Worm (Caenorhabditis elegans): Measurements from ENCODE around the gene R105.5.
A peak's percentile ranks its signal among the peaks of the same experiment; 100 is the strongest.

Gene R105.5

ce11 chrIV:4637840-4638239 lies 1.7 kb downstream of the R105.5 start, which contains the start of gene F19C7.8:
F19C7.8 (minus strand) TSS chrIV:4638095.
- peak; percentile 24 for TF ChIP-seq lin-14 (GFP tag; optimal IDR thresholded peaks at IDR 0.05)
- TF ChIP-seq rnt-1 (tag; optimal IDR thresholded peaks at IDR 0.05), result peak; percentile 38
- no peak for TF ChIP-seq fos-1 (tag; optimal IDR thresholded peaks at IDR 0.05)

- no peak for TF ChIP-seq ceh-8 (GFP tag; optimal IDR thresholded peaks at IDR 0.05)
- TF ChIP-seq fkh-4 (tag; optimal IDR thresholded peaks at IDR 0.05; ENCODE audit: borderline replicate concordance), result no peak
- TF ChIP-seq dpl-1 (GFP tag; optimal IDR thresholded peaks at IDR 0.05), result no peak
- no peak for TF ChIP-seq egl-27 (tag; optimal IDR thresholded peaks at IDR 0.05)
- TF ChIP-seq sup-37 (GFP tag; optimal IDR thresholded peaks at IDR 0.05), result no peak
- TF ChIP-seq Y116A8C.19 (tag; optimal IDR thresholded peaks at IDR 0.05; ENCODE audit: borderline replicate concordance), result no peak
- TF ChIP-seq unc-86 (tag; optimal IDR thresholded peaks at IDR 0.05), result no peak
- no peak for TF ChIP-seq C16A3.4 (tag; optimal IDR thresholded peaks at IDR 0.05)
- TF ChIP-seq nhr-20 (tag; optimal IDR thresholded peaks at IDR 0.05), result no peak
- no peak for TF ChIP-seq tlp-1 (tag; optimal IDR thresholded peaks at IDR 0.05)
- TF ChIP-seq efl-3 (GFP tag; optimal IDR thresholded peaks at IDR 0.05), result no peak
- no peak for TF ChIP-seq nhr-71 (tag; optimal IDR thresholded peaks at IDR 0.05)
- TF ChIP-seq ztf-11 (tag; optimal IDR thresholded peaks at IDR 0.05), result no peak
These were observed 3.3 kb downstream of the R105.5 start for ce11 chrIV:4639352-4639751.

- peak in 1 of 6 experiments; percentile 43 for TF ChIP-seq elt-3 (tag; optimal IDR thresholded peaks at IDR 0.05)
- TF ChIP-seq unc-130 (tag; optimal IDR thresholded peaks at IDR 0.05), result no peak
- peak; percentile 63 for TF ChIP-seq blmp-1 (tag; optimal IDR thresholded peaks at IDR 0.05)
These were observed 4.8 kb downstream of the R105.5 start for ce11 chrIV:4640941-4641340.

- TF ChIP-seq sox-4 (tag; optimal IDR thresholded peaks at IDR 0.05) (no peak), dsc-1 (tag; optimal IDR thresholded peaks at IDR 0.05) (peak; percentile 59), blmp-1 (tag; optimal IDR thresholded peaks at IDR 0.05) (peak; percentile 42), rnt-1 (tag; optimal IDR thresholded peaks at IDR 0.05) (peak; percentile 22)
These were observed 7.5 kb downstream of the R105.5 start for ce11 chrIV:4643577-4643976.

- TF ChIP-seq unc-86 (tag; optimal IDR thresholded peaks at IDR 0.05), result no peak
- TF ChIP-seq dsc-1 (tag; optimal IDR thresholded peaks at IDR 0.05), result peak; percentile 88
- TF ChIP-seq unc-130 (tag; optimal IDR thresholded peaks at IDR 0.05), result peak; percentile 15
- TF ChIP-seq mab-9 (GFP tag; IDR thresholded peaks at IDR 0.05), result no peak
- no peak for TF ChIP-seq blmp-1 (tag; optimal IDR thresholded peaks at IDR 0.05)
- no peak for TF ChIP-seq nhr-12 (tag; optimal IDR thresholded peaks at IDR 0.05)
- no peak for TF ChIP-seq efl-1 (optimal IDR thresholded peaks at IDR 0.05)
- TF ChIP-seq efl-1 (GFP tag; optimal IDR thresholded peaks at IDR 0.05 in 1 of 2), result peak in 1 of 2 experiments; percentile 51
- TF ChIP-seq grh-1 (GFP tag; IDR thresholded peaks at IDR 0.05), result no peak
- TF ChIP-seq elt-2 (tag; optimal IDR thresholded peaks at IDR 0.05), result no peak
- no peak for TF ChIP-seq tbx-2 (tag; optimal IDR thresholded peaks at IDR 0.05)
- TF ChIP-seq rnt-1 (tag; optimal IDR thresholded peaks at IDR 0.05), result peak; percentile 34
- peak; percentile 35 for TF ChIP-seq lin-14 (GFP tag; optimal IDR thresholded peaks at IDR 0.05)
- no peak for TF ChIP-seq ztf-11 (tag; optimal IDR thresholded peaks at IDR 0.05)
- peak; percentile 45 for TF ChIP-seq pag-3 (tag; optimal IDR thresholded peaks at IDR 0.05; ENCODE audit: borderline replicate concordance, insufficient read depth)
- TF ChIP-seq ceh-63 (GFP tag; optimal IDR thresholded peaks at IDR 0.05), result no peak
- TF ChIP-seq C16A3.4 (tag; optimal IDR thresholded peaks at IDR 0.05), result no peak
- TF ChIP-seq nhr-20 (tag; optimal IDR thresholded peaks at IDR 0.05), result no peak
- TF ChIP-seq ceh-90 (tag; optimal IDR thresholded peaks at IDR 0.05), result no peak
These were observed 9.1 kb downstream of the R105.5 start for ce11 chrIV:4645243-4645642.

ce11 chrIV:4647385-4647784 lies 11.3 kb downstream of the R105.5 start, which contains the start of gene F29B9.8:
F29B9.8 (plus strand) TSS chrIV:4647685.
- no peak for TF ChIP-seq tlp-1 (tag; optimal IDR thresholded peaks at IDR 0.05)
- no peak for TF ChIP-seq efl-1 (optimal IDR thresholded peaks at IDR 0.05)
- peak in 1 of 2 experiments; percentile 29 for TF ChIP-seq efl-1 (GFP tag; optimal IDR thresholded peaks at IDR 0.05 in 1 of 2)

All from whole organism, L1 larva.